Fruit fly (Drosophila melanogaster) whole organism, embryonic: ENCODE measurements around the gene Rab9Fa.

Experiments used
- ATbp ChIP-seq: fragments of 200-800 bp; sonication (Bioruptor generic); optimal IDR thresholded peaks from 2 replicates; lab custom pipeline; 2017; ENCODE audit warnings: missing biosample characterization, mild to moderate bottlenecking, missing genetic modification characterization, missing genetic modification reagents
- Aef1 ChIP-seq: fragments of 200-800 bp; sonication (Bioruptor generic); IDR thresholded peaks from 3 replicates; pipeline ENCODE4 v1.3.6; 2022; ENCODE audit warnings: missing biosample characterization, missing genetic modification characterization
- Atf3 ChIP-seq: fragments of 200-800 bp; sonication (Bioruptor generic); optimal IDR thresholded peaks from 3 replicates; lab custom pipeline; 2016; ENCODE audit warnings: missing biosample characterization, missing genetic modification characterization
- Bdp1 ChIP-seq: fragments of 200-800 bp; sonication (Bioruptor generic); optimal IDR thresholded peaks from 3 replicates; lab custom pipeline; 2016; ENCODE audit warnings: missing biosample characterization, missing genetic modification characterization
- Bgb ChIP-seq: fragments of 200-800 bp; sonication (Bioruptor generic); IDR thresholded peaks from 2 replicates; pipeline ENCODE4 v1.3.6; 2022; ENCODE audit warnings: missing biosample characterization, missing genetic modification characterization; ENCODE audit not compliant: partially characterized antibody
- CG10431 ChIP-seq: fragments of 200-800 bp; sonication (Bioruptor generic); optimal IDR thresholded peaks from 3 replicates; lab custom pipeline; 2018; ENCODE audit warnings: missing biosample characterization, mild to moderate bottlenecking, missing genetic modification characterization
- CG13287 ChIP-seq: fragments of 200-800 bp; sonication (Bioruptor generic); IDR thresholded peaks from 2 replicates; pipeline ENCODE4 v1.3.6; 2022; ENCODE audit warnings: missing biosample characterization, missing genetic modification characterization; ENCODE audit not compliant: partially characterized antibody
- CG14710 ChIP-seq: fragments of 200-800 bp; sonication (Bioruptor generic); optimal IDR thresholded peaks from 3 replicates; lab custom pipeline; 2019; ENCODE audit warnings: missing biosample characterization, mild to moderate bottlenecking, missing genetic modification characterization, moderate library complexity
- CG17361 ChIP-seq: fragments of 200-800 bp; sonication (Bioruptor generic); IDR thresholded peaks from 3 replicates; pipeline ENCODE4 v1.3.6; 2022; ENCODE audit warnings: missing biosample characterization, missing genetic modification characterization
- CG17385 ChIP-seq: fragments of 200-800 bp; sonication (Bioruptor generic); optimal IDR thresholded peaks from 3 replicates; lab custom pipeline; 2018; ENCODE audit warnings: missing biosample characterization, mild to moderate bottlenecking, missing genetic modification characterization
- CG3995 ChIP-seq: fragments of 200-800 bp; sonication (Bioruptor generic); optimal IDR thresholded peaks from 3 replicates; lab custom pipeline; 2016; ENCODE audit warnings: missing biosample characterization, missing genetic modification characterization
- CG42726 ChIP-seq: fragments of 200-800 bp; sonication (Bioruptor generic); IDR thresholded peaks from 2 replicates; pipeline ENCODE4 v1.3.6; 2022; ENCODE audit warnings: missing biosample characterization, missing genetic modification characterization; ENCODE audit not compliant: partially characterized antibody
- CG4730 ChIP-seq: fragments of 200-800 bp; sonication (Bioruptor generic); IDR thresholded peaks from 2 replicates; pipeline ENCODE4 v1.3.6; 2022; ENCODE audit warnings: missing biosample characterization, missing genetic modification characterization
- CG5180 ChIP-seq: fragments of 200-800 bp; sonication (Bioruptor generic); optimal IDR thresholded peaks from 3 replicates; lab custom pipeline; 2017; ENCODE audit warnings: missing biosample characterization, missing genetic modification characterization, mild to moderate bottlenecking, moderate library complexity, missing genetic modification reagents
- CG7745 ChIP-seq: fragments of 200-800 bp; sonication (Bioruptor generic); optimal IDR thresholded peaks from 2 replicates; lab custom pipeline; 2018; ENCODE audit warnings: missing biosample characterization, mild to moderate bottlenecking, missing genetic modification characterization, moderate library complexity
- CG8089 ChIP-seq: fragments of 200-800 bp; sonication (Bioruptor generic); optimal IDR thresholded peaks from 3 replicates; lab custom pipeline; 2016; ENCODE audit warnings: missing biosample characterization, missing genetic modification characterization
- CG8359 ChIP-seq: fragments of 200-800 bp; sonication (Bioruptor generic); optimal IDR thresholded peaks from 2 replicates; lab custom pipeline; 2017; ENCODE audit warnings: missing biosample characterization, mild to moderate bottlenecking, missing genetic modification characterization, borderline replicate concordance
- CG8765 ChIP-seq: fragments of 200-800 bp; sonication (Bioruptor generic); IDR thresholded peaks from 2 replicates; pipeline ENCODE4 v1.3.6; 2022; ENCODE audit warnings: missing biosample characterization, missing genetic modification characterization
- CG8924 ChIP-seq: fragments of 200-800 bp; optimal IDR thresholded peaks from 3 replicates; lab custom pipeline; 2019; ENCODE audit warnings: missing biosample characterization, mild to moderate bottlenecking, missing genetic modification characterization, moderate library complexity
- CG9797 ChIP-seq: fragments of 200-800 bp; sonication (Bioruptor generic); optimal IDR thresholded peaks from 3 replicates; lab custom pipeline; 2018; ENCODE audit warnings: missing biosample characterization, mild to moderate bottlenecking, missing genetic modification characterization
- CHES-1-like ChIP-seq: fragments of 200-800 bp; sonication (Bioruptor generic); optimal IDR thresholded peaks from 2 replicates; lab custom pipeline; 2016; ENCODE audit warnings: missing biosample characterization, missing genetic modification characterization
- Dref ChIP-seq: fragments of 200-800 bp; sonication (Bioruptor generic); IDR thresholded peaks from 2 replicates; pipeline ENCODE4 v1.3.6; 2022; ENCODE audit warnings: missing biosample characterization, missing genetic modification characterization
- Ets97D ChIP-seq: fragments of 200-800 bp; sonication (Bioruptor generic); optimal IDR thresholded peaks from 3 replicates; lab custom pipeline; 2016; ENCODE audit warnings: missing biosample characterization, missing genetic modification characterization
- Hmx ChIP-seq: fragments of 200-800 bp; sonication (Bioruptor generic); optimal IDR thresholded peaks from 2 replicates; lab custom pipeline; 2016; ENCODE audit warnings: missing biosample characterization, missing genetic modification characterization
- MESR4 ChIP-seq: fragments of 200-800 bp; sonication (Bioruptor generic); optimal IDR thresholded peaks from 2 replicates; lab custom pipeline; 2018; ENCODE audit warnings: missing biosample characterization, mild to moderate bottlenecking, missing genetic modification characterization, moderate library complexity
- Mes4 ChIP-seq: fragments of 200-800 bp; sonication (Bioruptor generic); optimal IDR thresholded peaks from 2 replicates; lab custom pipeline; 2016; ENCODE audit warnings: missing biosample characterization, missing genetic modification characterization
- Nf-YB ChIP-seq: fragments of 200-800 bp; sonication (Bioruptor generic); optimal IDR thresholded peaks from 3 replicates; lab custom pipeline; 2019; ENCODE audit warnings: missing biosample characterization, mild to moderate bottlenecking, missing genetic modification characterization, moderate library complexity
- Rfx ChIP-seq: fragments of 200-800 bp; sonication (Bioruptor generic); IDR thresholded peaks from 2 replicates; pipeline ENCODE4 v1.3.6; 2022; ENCODE audit warnings: missing biosample characterization, missing genetic modification characterization
- Sry-δ ChIP-seq: fragments of 200-800 bp; sonication (Bioruptor generic); optimal IDR thresholded peaks from 2 replicates; lab custom pipeline; 2016; ENCODE audit warnings: missing biosample characterization, missing genetic modification characterization
- abd-A ChIP-seq: fragments of 200-800 bp; sonication (Bioruptor generic); optimal IDR thresholded peaks from 3 replicates; lab custom pipeline; 2019; ENCODE audit warnings: missing biosample characterization, mild to moderate bottlenecking, missing genetic modification characterization, moderate library complexity
- ap ChIP-seq: fragments of 200-800 bp; sonication (Bioruptor generic); IDR thresholded peaks from 2 replicates; pipeline ENCODE4 v1.3.6; 2022; ENCODE audit warnings: missing biosample characterization, missing genetic modification characterization
- chif ChIP-seq, 2 experiments: fragments of 200-800 bp; sonication (Bioruptor generic); optimal IDR thresholded peaks; 3 replicates each; lab custom pipeline; 2016; ENCODE audit warnings: missing biosample characterization in 2 of 2, missing genetic modification characterization in 2 of 2
- crc ChIP-seq: fragments of 200-800 bp; sonication (Bioruptor generic); optimal IDR thresholded peaks from 2 replicates; lab custom pipeline; 2016; ENCODE audit warnings: missing biosample characterization, missing genetic modification characterization
- dm ChIP-seq: fragments of 200-800 bp; sonication (Bioruptor generic); optimal IDR thresholded peaks from 3 replicates; lab custom pipeline; 2016; ENCODE audit warnings: missing biosample characterization, missing genetic modification characterization
- ewg ChIP-seq: fragments of 200-800 bp; sonication (Bioruptor generic); optimal IDR thresholded peaks from 3 replicates; lab custom pipeline; 2017; ENCODE audit warnings: mild to moderate bottlenecking, missing biosample characterization, missing genetic modification reagents, missing genetic modification characterization
- gsb ChIP-seq: fragments of 200-800 bp; sonication (Bioruptor generic); IDR thresholded peaks from 2 replicates; pipeline ENCODE4 v1.3.6; 2022; ENCODE audit warnings: missing biosample characterization, missing genetic modification characterization
- h ChIP-seq: fragments of >200 bp; optimal IDR thresholded peaks from 2 replicates; lab custom pipeline; 2017
- hth ChIP-seq: fragments of >200 bp; optimal IDR thresholded peaks from 2 replicates; lab custom pipeline; 2017; ENCODE audit warnings: inconsistent platforms
- insv ChIP-seq, 2 experiments: fragments of 200-800 bp; sonication (Bioruptor generic); optimal IDR thresholded peaks; 3 replicates each; lab custom pipeline; 2016 to 2018; ENCODE audit warnings: missing biosample characterization in 2 of 2, missing genetic modification characterization in 2 of 2
- inv ChIP-seq: fragments of 200-800 bp; sonication (Bioruptor generic); IDR thresholded peaks from 2 replicates; pipeline ENCODE4 v1.3.6; 2022; ENCODE audit warnings: missing biosample characterization, missing genetic modification characterization; ENCODE audit not compliant: partially characterized antibody
- jumu ChIP-seq: fragments of 200-800 bp; sonication (Bioruptor generic); optimal IDR thresholded peaks from 3 replicates; lab custom pipeline; 2016; ENCODE audit warnings: missing biosample characterization, missing genetic modification characterization
- mirr ChIP-seq: fragments of 200-800 bp; sonication (Bioruptor generic); optimal IDR thresholded peaks from 3 replicates; lab custom pipeline; 2018; ENCODE audit warnings: missing biosample characterization, mild to moderate bottlenecking, missing genetic modification characterization
- onecut ChIP-seq: fragments of 200-800 bp; sonication (Bioruptor generic); IDR thresholded peaks from 2 replicates; pipeline ENCODE4 v1.3.6; 2022; ENCODE audit warnings: missing biosample characterization, missing genetic modification characterization
- phol ChIP-seq: fragments of 200-800 bp; sonication (Bioruptor generic); optimal IDR thresholded peaks from 3 replicates; lab custom pipeline; 2018; ENCODE audit warnings: missing biosample characterization, mild to moderate bottlenecking, missing genetic modification characterization, moderate library complexity
- pros ChIP-seq: fragments of 200-800 bp; sonication (Bioruptor generic); optimal IDR thresholded peaks from 3 replicates; lab custom pipeline; 2019; ENCODE audit warnings: missing biosample characterization, mild to moderate bottlenecking, missing genetic modification characterization, moderate library complexity
- pum ChIP-seq: fragments of 200-800 bp; sonication (Bioruptor generic); optimal IDR thresholded peaks from 2 replicates; lab custom pipeline; 2016; ENCODE audit warnings: missing biosample characterization, missing genetic modification characterization
- row ChIP-seq: fragments of 200-800 bp; sonication (Bioruptor generic); IDR thresholded peaks from 3 replicates; pipeline ENCODE4 v1.3.6; 2022; ENCODE audit warnings: missing biosample characterization, missing genetic modification characterization
- trem ChIP-seq: fragments of 200-800 bp; optimal IDR thresholded peaks from 3 replicates; lab custom pipeline; 2019; ENCODE audit warnings: missing biosample characterization, mild to moderate bottlenecking, missing genetic modification characterization, moderate library complexity
- wdn ChIP-seq: fragments of 200-800 bp; sonication (Bioruptor generic); IDR thresholded peaks from 2 replicates; pipeline ENCODE4 v1.3.6; 2022; ENCODE audit warnings: missing biosample characterization, missing genetic modification characterization
- wek ChIP-seq: fragments of 200-800 bp; sonication (Bioruptor generic); optimal IDR thresholded peaks from 3 replicates; lab custom pipeline; 2018; ENCODE audit warnings: missing biosample characterization, mild to moderate bottlenecking, missing genetic modification characterization, moderate library complexity
- zen ChIP-seq: fragments of 200-800 bp; sonication (Bioruptor generic); optimal IDR thresholded peaks from 3 replicates; lab custom pipeline; 2018; ENCODE audit warnings: missing biosample characterization, mild to moderate bottlenecking, missing genetic modification characterization, moderate library complexity

The Rab9Fa gene

DNA sequence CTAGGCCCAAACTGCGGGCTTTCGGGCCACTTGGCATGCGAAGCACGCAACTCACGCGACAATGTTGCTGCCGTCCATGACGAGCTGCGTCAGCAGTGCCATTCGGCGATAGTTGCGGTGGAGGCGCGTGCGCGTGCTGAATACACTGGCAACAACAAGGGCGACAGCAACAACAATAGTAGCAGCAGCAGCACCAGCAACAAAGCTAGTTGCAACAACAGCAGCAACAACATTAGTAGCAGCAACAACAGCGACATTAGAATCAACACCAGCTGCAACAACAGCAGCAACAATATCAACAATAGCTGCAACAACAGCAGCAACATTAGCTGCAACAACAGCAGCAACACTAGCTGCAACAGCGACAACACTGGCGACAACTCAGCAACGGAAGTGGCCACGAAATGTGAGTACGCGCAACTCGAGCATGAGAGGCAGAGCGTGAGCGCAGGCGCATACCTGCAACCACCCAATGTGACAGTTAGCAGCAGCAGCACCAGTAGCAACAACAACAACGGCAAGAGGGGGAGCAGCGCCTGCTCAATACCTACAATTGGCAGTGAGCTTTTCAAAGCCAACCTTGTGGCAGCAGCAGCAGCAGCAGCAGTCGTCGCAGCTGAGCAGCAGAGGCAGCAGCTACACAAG lies 44.5 kb downstream of the Rab9Fa start (continued):
- no peak for TF ChIP-seq CG8359 (GFP tag; lab: Kevin White, UChicago)
- TF ChIP-seq Sry-δ (GFP tag; lab: Kevin White, UChicago): no peak
- no peak for TF ChIP-seq gsb (GFP tag; lab: Robert Waterston, UW)
- no peak for TF ChIP-seq CG4730
- TF ChIP-seq phol (tag; lab: Kevin White, UChicago): no peak
- TF ChIP-seq CG13287 (GFP tag; lab: Robert Waterston, UW): peak; percentile 24; the same call in 1 of the 2 replicates
- no peak for TF ChIP-seq Nf-YB (GFP tag; lab: Kevin White, UChicago)
- TF ChIP-seq inv (GFP tag; lab: Robert Waterston, UW): peak; percentile 14; the same call in 1 of the 2 replicates
- no peak for TF ChIP-seq CHES-1-like (GFP tag; lab: Kevin White, UChicago)
- no peak for TF ChIP-seq pros (GFP tag; lab: Kevin White, UChicago)
- peak; percentile 9 for TF ChIP-seq Ets97D
- TF ChIP-seq Mes4: no peak
- no peak for TF ChIP-seq pum (GFP tag; lab: Kevin White, UChicago)
- TF ChIP-seq Bgb (GFP tag; lab: Robert Waterston, UW): peak; percentile 49; the same call in 1 of the 2 replicates
- no peak for TF ChIP-seq CG8089 (GFP tag; lab: Kevin White, UChicago)
- TF ChIP-seq hth (lab: Kevin White, UChicago): no peak
- no peak for TF ChIP-seq trem
- no peak for TF ChIP-seq mirr (GFP tag; lab: Kevin White, UChicago)
- no peak for TF ChIP-seq zen (tag; lab: Kevin White, UChicago)
- TF ChIP-seq CG17361: no peak
- no peak for TF ChIP-seq CG8765 (GFP tag; lab: Robert Waterston, UW)
- no peak for TF ChIP-seq CG5180 (GFP tag; lab: Kevin White, UChicago)
- no peak for TF ChIP-seq chif (GFP tag; optimal IDR thresholded peaks at IDR 0.05; lab: Kevin White, UChicago)
- no peak for TF ChIP-seq dm
- no peak for TF ChIP-seq CG9797 (GFP tag; lab: Kevin White, UChicago)
- TF ChIP-seq Hmx (GFP tag; lab: Kevin White, UChicago): no peak
- no peak for TF ChIP-seq wdn (GFP tag; lab: Robert Waterston, UW)
- TF ChIP-seq Dref: no peak
- no peak for TF ChIP-seq Rfx (GFP tag; lab: Robert Waterston, UW)
- TF ChIP-seq wek (GFP tag; lab: Kevin White, UChicago): no peak
- TF ChIP-seq onecut (GFP tag; lab: Robert Waterston, UW): no peak
- no peak for TF ChIP-seq h (lab: Kevin White, UChicago)
- no peak for TF ChIP-seq Aef1
- TF ChIP-seq Atf3 (GFP tag; lab: Kevin White, UChicago): no peak
- TF ChIP-seq CG10431 (GFP tag; lab: Kevin White, UChicago): no peak
- TF ChIP-seq CG17385 (GFP tag; lab: Kevin White, UChicago): no peak
- TF ChIP-seq insv (GFP tag; optimal IDR thresholded peaks at IDR 0.05; lab: Kevin White, UChicago): no peak
- no peak for TF ChIP-seq Bdp1 (GFP tag; lab: Kevin White, UChicago)
- TF ChIP-seq row (GFP tag; lab: Robert Waterston, UW): peak; percentile 40; the same call in 2 of the 3 replicates
- TF ChIP-seq CG14710 (tag; lab: Kevin White, UChicago): no peak
- TF ChIP-seq CG42726 (GFP tag; lab: Robert Waterston, UW): no peak
- TF ChIP-seq jumu: no peak
- no peak for TF ChIP-seq abd-A (tag; lab: Kevin White, UChicago)
- no peak for TF ChIP-seq ATbp (GFP tag; lab: Kevin White, UChicago)
- no peak for TF ChIP-seq CG7745 (tag; lab: Kevin White, UChicago)
- TF ChIP-seq MESR4 (GFP tag; lab: Kevin White, UChicago): no peak
- no peak for TF ChIP-seq ap
- TF ChIP-seq CG3995 (GFP tag; lab: Kevin White, UChicago): no peak
- no peak for TF ChIP-seq CG8924 (tag; lab: Kevin White, UChicago)
- TF ChIP-seq crc: no peak
- peak; percentile 99 for TF ChIP-seq ewg (GFP tag; lab: Kevin White, UChicago)
